Worm (Caenorhabditis elegans) whole organism, L4 larva: ENCODE measurements around the gene C33D3.3.

Experiments
- D1046.2 ChIP-seq: fragments of 200-800 bp; sonication (Bioruptor generic); IDR thresholded peaks from 2 replicates; pipeline ENCODE4 v1.3.6; 2022; ENCODE audit warnings: missing genetic modification characterization, missing compliant biosample characterization
- F26F4.8 ChIP-seq: fragments of 200-800 bp; sonication (Bioruptor generic); conservative IDR thresholded peaks from 2 replicates; pipeline ENCODE4 v1.3.6; 2022; ENCODE audit warnings: missing genetic modification characterization, missing compliant biosample characterization
- F37D6.2 ChIP-seq: sonication (generic microtip); optimal IDR thresholded peaks from 2 replicates; lab custom pipeline; 2016; ENCODE audit warnings: mild to moderate bottlenecking, missing genetic modification characterization, missing compliant biosample characterization
- F49E8.2 ChIP-seq: sonication (generic microtip); optimal IDR thresholded peaks from 2 replicates; lab custom pipeline; 2016; ENCODE audit warnings: missing compliant biosample characterization, mild to moderate bottlenecking, missing genetic modification characterization, borderline replicate concordance
- Y48G9A.11 ChIP-seq: fragments of 200-800 bp; sonication (Bioruptor generic); IDR thresholded peaks from 2 replicates; pipeline ENCODE4 v1.3.6; 2022; ENCODE audit warnings: missing genetic modification reagents, missing genetic modification characterization, missing compliant biosample characterization
- Y75B8A.6 ChIP-seq: fragments of 200-800 bp; sonication (Bioruptor generic); IDR thresholded peaks from 2 replicates; pipeline ENCODE4 v1.3.6; 2022; ENCODE audit warnings: missing genetic modification reagents, missing genetic modification characterization, missing compliant biosample characterization
- ZK337.2 ChIP-seq: fragments of 200-800 bp; sonication (Bioruptor generic); IDR thresholded peaks from 2 replicates; pipeline ENCODE4 v1.3.6; 2022; ENCODE audit warnings: missing genetic modification reagents, missing genetic modification characterization, missing compliant biosample characterization
- arid-1 ChIP-seq: fragments of 200-800 bp; sonication (Bioruptor generic); conservative IDR thresholded peaks from 2 replicates; pipeline ENCODE4 v1.3.6; 2022; ENCODE audit warnings: missing genetic modification reagents, missing genetic modification characterization, missing compliant biosample characterization
- attf-4 ChIP-seq: sonication (generic microtip); optimal IDR thresholded peaks from 3 replicates; lab custom pipeline; 2017; ENCODE audit warnings: missing biosample characterization, missing genetic modification characterization
- ceh-32 ChIP-seq: sonication (generic microtip); optimal IDR thresholded peaks from 2 replicates; lab custom pipeline; 2016; ENCODE audit warnings: mild to moderate bottlenecking, missing genetic modification characterization, missing compliant biosample characterization; ENCODE audit not compliant: poor library complexity
- ceh-44 ChIP-seq: fragments of 200-800 bp; sonication (Bioruptor generic); IDR thresholded peaks from 2 replicates; pipeline ENCODE4 v1.3.6; 2022; ENCODE audit warnings: missing genetic modification reagents, missing genetic modification characterization, missing compliant biosample characterization
- ceh-62 ChIP-seq: sonication (generic microtip); optimal IDR thresholded peaks from 2 replicates; lab custom pipeline; 2017; ENCODE audit warnings: missing biosample characterization, missing genetic modification characterization
- ceh-82 ChIP-seq: sonication (generic microtip); optimal IDR thresholded peaks from 2 replicates; lab custom pipeline; 2017; ENCODE audit warnings: missing biosample characterization, missing genetic modification characterization
- daf-8 ChIP-seq: fragments of 200-800 bp; sonication (Bioruptor generic); IDR thresholded peaks from 2 replicates; pipeline ENCODE4 v1.3.6; 2022; ENCODE audit warnings: missing genetic modification characterization, missing compliant biosample characterization
- dmd-6 ChIP-seq: fragments of 200-800 bp; sonication (Bioruptor generic); IDR thresholded peaks from 2 replicates; pipeline ENCODE4 v1.3.6; 2022; ENCODE audit warnings: missing genetic modification reagents, missing genetic modification characterization, missing compliant biosample characterization
- dmd-9 ChIP-seq: fragments of 200-800 bp; sonication (Bioruptor generic); IDR thresholded peaks from 2 replicates; pipeline ENCODE4 v1.3.6; 2022; ENCODE audit warnings: missing genetic modification reagents, missing genetic modification characterization, missing compliant biosample characterization
- dpl-1 ChIP-seq: fragments of 150-350 bp; optimal IDR thresholded peaks from 2 replicates; lab custom pipeline; 2014; ENCODE audit warnings: missing biosample characterization, missing genetic modification reagents, missing genetic modification characterization
- dve-1 ChIP-seq: sonication (generic microtip); optimal IDR thresholded peaks from 2 replicates; lab custom pipeline; 2017; ENCODE audit warnings: antibody characterized with exemption, mild to moderate bottlenecking, missing genetic modification characterization, missing compliant biosample characterization; ENCODE audit not compliant: insufficient read depth
- gei-8 ChIP-seq: fragments of 200-800 bp; sonication (Bioruptor generic); optimal IDR thresholded peaks from 2 replicates; lab custom pipeline; 2018; ENCODE audit warnings: mild to moderate bottlenecking, missing genetic modification characterization, missing compliant biosample characterization
- hif-1 ChIP-seq, 2 experiments: sonication (generic microtip); optimal IDR thresholded peaks; 2 replicates each; lab custom pipeline; 2016 to 2017; ENCODE audit warnings: missing compliant biosample characterization in 2 of 2, missing genetic modification characterization in 2 of 2, missing genetic modification reagents in 2 of 2, missing genotype in 2 of 2, mild to moderate bottlenecking in 1 of 2
- hlh-11 ChIP-seq: fragments of 200-800 bp; sonication (Bioruptor generic); optimal IDR thresholded peaks from 2 replicates; lab custom pipeline; 2018; ENCODE audit warnings: mild to moderate bottlenecking, missing genetic modification characterization, missing compliant biosample characterization
- hmg-1.1 ChIP-seq: fragments of 200-800 bp; sonication (Bioruptor generic); IDR thresholded peaks from 2 replicates; pipeline ENCODE4 v1.3.6; 2022; ENCODE audit warnings: missing genetic modification reagents, missing genetic modification characterization, missing compliant biosample characterization
- lim-7 ChIP-seq: fragments of 200-800 bp; sonication (Bioruptor generic); IDR thresholded peaks from 2 replicates; pipeline ENCODE4 v1.3.6; 2022; ENCODE audit warnings: missing genetic modification characterization, missing compliant biosample characterization
- lin-13 ChIP-seq: fragments of 150-350 bp; optimal IDR thresholded peaks from 2 replicates; lab custom pipeline; 2014; ENCODE audit warnings: missing biosample characterization, missing genetic modification reagents, missing genetic modification characterization
- lir-3 ChIP-seq: sonication (generic microtip); optimal IDR thresholded peaks from 2 replicates; lab custom pipeline; 2016; ENCODE audit warnings: mild to moderate bottlenecking, missing genetic modification characterization, missing compliant biosample characterization
- lsy-2 ChIP-seq, 2 experiments: fragments of 150-350 bp in 1 of 2; sonication (generic microtip) in 1 of 2; optimal IDR thresholded peaks; 2 replicates each; lab custom pipeline; 2014 to 2017; ENCODE audit warnings: missing biosample characterization in 2 of 2, missing genetic modification characterization in 2 of 2
- mdt-29 ChIP-seq: fragments of 200-800 bp; sonication (Bioruptor generic); IDR thresholded peaks from 2 replicates; pipeline ENCODE4 v1.3.6; 2022; ENCODE audit warnings: missing genetic modification reagents, missing genetic modification characterization, missing compliant biosample characterization
- nhr-10 ChIP-seq: fragments of 150-350 bp; optimal IDR thresholded peaks from 2 replicates; lab custom pipeline; 2014; ENCODE audit warnings: missing biosample characterization, missing genetic modification characterization
- pqm-1 ChIP-seq: sonication (generic microtip); optimal IDR thresholded peaks from 2 replicates; lab custom pipeline; 2017; ENCODE audit warnings: missing biosample characterization, missing genetic modification characterization
- rbr-2 ChIP-seq: sonication (generic microtip); optimal IDR thresholded peaks from 2 replicates; lab custom pipeline; 2016; ENCODE audit warnings: missing genotype, missing genetic modification characterization, missing compliant biosample characterization
- sdz-12 ChIP-seq: fragments of 200-800 bp; sonication (Bioruptor generic); optimal IDR thresholded peaks from 2 replicates; lab custom pipeline; 2018; ENCODE audit warnings: mild to moderate bottlenecking, missing genetic modification characterization, missing compliant biosample characterization
- set-16 ChIP-seq: fragments of 200-800 bp; sonication (Bioruptor generic); IDR thresholded peaks from 2 replicates; pipeline ENCODE4 v1.3.6; 2022; ENCODE audit warnings: missing genetic modification reagents, missing genetic modification characterization, missing compliant biosample characterization
- snpc-4 ChIP-seq: fragments of 150-350 bp; optimal IDR thresholded peaks from 2 replicates; lab custom pipeline; 2014; ENCODE audit warnings: missing biosample characterization, missing genetic modification characterization
- spr-1 ChIP-seq: sonication (generic microtip); optimal IDR thresholded peaks from 2 replicates; lab custom pipeline; 2016; ENCODE audit warnings: mild to moderate bottlenecking, missing genetic modification characterization, missing compliant biosample characterization
- spr-3 ChIP-seq: fragments of 200-800 bp; sonication (Bioruptor generic); optimal IDR thresholded peaks from 2 replicates; lab custom pipeline; 2018; ENCODE audit warnings: mild to moderate bottlenecking, missing genetic modification characterization, missing compliant biosample characterization
- tag-97 ChIP-seq: fragments of 200-800 bp; sonication (Bioruptor generic); IDR thresholded peaks from 2 replicates; pipeline ENCODE4 v1.3.6; 2022; ENCODE audit warnings: missing genetic modification characterization, missing compliant biosample characterization
- tra-1 ChIP-seq: fragments of 200-800 bp; sonication (Bioruptor generic); IDR thresholded peaks from 2 replicates; pipeline ENCODE4 v1.3.6; 2022; ENCODE audit warnings: missing genetic modification reagents, missing genetic modification characterization, missing compliant biosample characterization
- vab-7 ChIP-seq: fragments of 200-800 bp; sonication (Bioruptor generic); IDR thresholded peaks from 2 replicates; pipeline ENCODE4 v1.3.6; 2022; ENCODE audit warnings: missing genetic modification reagents, missing genetic modification characterization, missing compliant biosample characterization
- zag-1 ChIP-seq: fragments of 150-350 bp; optimal IDR thresholded peaks from 2 replicates; lab custom pipeline; 2014; ENCODE audit warnings: missing biosample characterization, missing genetic modification characterization
- zfp-2 ChIP-seq: sonication (generic microtip); optimal IDR thresholded peaks from 2 replicates; lab custom pipeline; 2016; ENCODE audit warnings: mild to moderate bottlenecking, missing genetic modification characterization, missing compliant biosample characterization

Gene C33D3.3

ce11 chrX:10499590-10499989, 14.4 kb downstream of the C33D3.3 start, which contains the start of gene vab-3:
Gene vab-3, plus strand, starts transcription at chrX:10499890.
- TF ChIP-seq ceh-32 (tag; lab: Kevin White, UChicago) (no peak), gei-8 (GFP tag; lab: Kevin White, UChicago) (no peak), hif-1 (tag; optimal IDR thresholded peaks at IDR 0.05; lab: Kevin White, UChicago) (no peak), Y75B8A.6 (GFP tag; lab: Robert Waterston, UW) (no peak), zfp-2 (tag; lab: Kevin White, UChicago) (no peak), tra-1 (no peak), spr-1 (no peak), zag-1 (tag; lab: Kevin White, UChicago) (no peak), nhr-10 (tag; lab: Kevin White, UChicago) (no peak), hmg-1.1 (GFP tag; lab: Robert Waterston, UW) (no peak), rbr-2 (tag; lab: Kevin White, UChicago) (no peak), mdt-29 (no peak), lsy-2 (tag; optimal IDR thresholded peaks at IDR 0.05; lab: Kevin White, UChicago) (no peak), ceh-82 (tag; lab: Kevin White, UChicago) (no peak), hlh-11 (tag; lab: Kevin White, UChicago) (no peak), ceh-62 (tag; lab: Kevin White, UChicago) (no peak), lim-7 (GFP tag; lab: Robert Waterston, UW) (no peak), dmd-9 (GFP tag; lab: Robert Waterston, UW) (no peak)

- TF ChIP-seq set-16 (GFP tag; lab: Robert Waterston, UW): no peak
- no peak for TF ChIP-seq lir-3
- TF ChIP-seq F26F4.8: no peak
- TF ChIP-seq snpc-4: no peak
- TF ChIP-seq dmd-6 (GFP tag; lab: Robert Waterston, UW): no peak
- no peak for TF ChIP-seq F37D6.2 (tag; lab: Kevin White, UChicago)
- no peak for TF ChIP-seq D1046.2 (GFP tag; lab: Robert Waterston, UW)
- no peak for TF ChIP-seq tag-97
- no peak for TF ChIP-seq rbr-2 (tag; lab: Kevin White, UChicago)
- TF ChIP-seq Y48G9A.11: no peak
- no peak for TF ChIP-seq spr-3
- no peak for TF ChIP-seq lin-13 (GFP tag; lab: Kevin White, UChicago)
- TF ChIP-seq pqm-1 (tag; lab: Kevin White, UChicago): no peak
These were observed 18.2 kb downstream of the C33D3.3 start for ce11 chrX:10503393-10503792.

ce11 chrX:10505193-10505592, 20.0 kb downstream of the C33D3.3 start:
- TF ChIP-seq Y75B8A.6 (GFP tag; lab: Robert Waterston, UW): no peak
- no peak for TF ChIP-seq ZK337.2
- no peak for TF ChIP-seq dpl-1 (GFP tag; lab: Kevin White, UChicago)
- no peak for TF ChIP-seq tra-1
- no peak for TF ChIP-seq arid-1
- no peak for TF ChIP-seq ceh-44 (GFP tag; lab: Robert Waterston, UW)
- no peak for TF ChIP-seq dve-1 (tag; lab: Kevin White, UChicago)
- no peak for TF ChIP-seq daf-8 (GFP tag; lab: Robert Waterston, UW)
- TF ChIP-seq F49E8.2 (tag; lab: Kevin White, UChicago): no peak
- no peak for TF ChIP-seq attf-4 (tag; lab: Kevin White, UChicago)
- no peak for TF ChIP-seq vab-7 (GFP tag; lab: Robert Waterston, UW)
- TF ChIP-seq sdz-12: no peak
- TF ChIP-seq, all 104 proteins: peak for 0
